Worm (Caenorhabditis elegans) whole organism, L2 larva: ENCODE results near the gene F45E4.5.
A peak's percentile ranks its signal among the peaks of the same experiment; 100 is the strongest.

Source experiments
- elt-3 ChIP-seq: sonication (generic microtip); optimal IDR thresholded peaks from 2 replicates; lab custom pipeline; 2017; ENCODE audit warnings: missing biosample characterization, missing genetic modification characterization
- nhr-12 ChIP-seq: fragments of 150-350 bp; optimal IDR thresholded peaks from 2 replicates; lab custom pipeline; 2014; ENCODE audit warnings: missing biosample characterization, missing genetic modification characterization
- nhr-25 ChIP-seq: fragments of 150-350 bp; sonication (generic microtip); optimal IDR thresholded peaks from 3 replicates; lab custom pipeline; 2014; ENCODE audit warnings: missing biosample characterization, missing genetic modification characterization
- nhr-77 ChIP-seq: fragments of 150-350 bp; optimal IDR thresholded peaks from 2 replicates; lab custom pipeline; 2014; ENCODE audit warnings: missing biosample characterization, missing genetic modification characterization
- snpc-4 ChIP-seq: fragments of 150-350 bp; optimal IDR thresholded peaks from 2 replicates; lab custom pipeline; 2014; ENCODE audit warnings: missing biosample characterization, missing genetic modification characterization
- ztf-4 ChIP-seq: fragments of 150-350 bp; optimal IDR thresholded peaks from 2 replicates; lab custom pipeline; 2014; ENCODE audit warnings: missing biosample characterization, missing genetic modification characterization

DNA sequence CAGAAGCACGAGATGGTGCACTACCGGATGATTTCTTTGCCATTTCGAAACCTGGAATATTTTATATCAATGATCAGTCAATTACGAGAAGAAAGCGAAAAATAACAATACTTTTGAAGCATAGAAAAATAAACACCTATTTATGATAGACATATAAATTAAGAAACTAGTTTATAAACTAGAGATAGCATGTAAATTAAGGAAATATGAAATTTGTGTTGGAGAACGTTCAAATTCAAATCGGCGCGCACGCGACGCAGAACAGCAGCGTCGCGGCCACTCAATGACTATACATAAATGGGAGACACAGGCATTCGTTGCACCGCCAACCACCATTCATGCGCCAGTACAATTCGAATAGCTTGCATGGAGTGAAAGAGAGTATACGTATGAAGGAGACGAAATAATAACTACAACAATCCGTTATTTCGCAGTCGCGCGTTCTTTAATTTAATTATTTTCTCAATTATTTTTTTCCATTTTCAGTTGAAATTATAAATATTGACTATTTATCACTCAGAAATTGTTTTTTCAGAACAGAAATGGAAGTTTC is 48.7 kb downstream of the F45E4.5 start, which contains the start of the genes cec-5 and nol-10:
- TF ChIP-seq ztf-4 (tag; lab: Kevin White, UChicago): peak; percentile 13
- TF ChIP-seq elt-3: no peak
- peak; percentile 79 for TF ChIP-seq nhr-25 (tag; lab: Kevin White, UChicago)
- TF ChIP-seq nhr-12 (tag; lab: Kevin White, UChicago): no peak
- TF ChIP-seq snpc-4 (tag; lab: Kevin White, UChicago): peak; percentile 53
- TF ChIP-seq nhr-77 (tag; lab: Kevin White, UChicago): no peak
